Worm (Caenorhabditis elegans): ENCODE data around the gene uncp-18.

- no peak for TF ChIP-seq nhr-237 (tag; optimal IDR thresholded peaks at IDR 0.05)
- TF ChIP-seq pha-4 (tag; optimal IDR thresholded peaks at IDR 0.05) = peak; percentile 4
- no peak for TF ChIP-seq nhr-67 (tag; optimal IDR thresholded peaks at IDR 0.05)
- no peak for TF ChIP-seq unc-62 (GFP tag; optimal IDR thresholded peaks at IDR 0.05)
- no peak for TF ChIP-seq ceh-9 (tag; optimal IDR thresholded peaks at IDR 0.05)
- TF ChIP-seq jun-1 (tag; optimal IDR thresholded peaks at IDR 0.05) = no peak
- no peak for TF ChIP-seq ama-1 (optimal IDR thresholded peaks at IDR 0.05)
- TF ChIP-seq ceh-82 (tag; optimal IDR thresholded peaks at IDR 0.05) = no peak
These were observed 18.5 kb downstream of the uncp-18 start for ce11 chrIV:408892-409291.

Data from whole organism, L3 larva.